Fruit fly (Drosophila melanogaster) whole organism, embryonic: ENCODE measurements around the gene CkIIalpha-i3.

Experiments used
- Awh ChIP-seq: fragments of 200-800 bp; sonication (Bioruptor generic); IDR thresholded peaks from 2 replicates; pipeline ENCODE4, ENCODE4 v1.3.6; 2022; ENCODE audit warnings: missing biosample characterization, missing genetic modification characterization
- Bteb2 ChIP-seq: fragments of 200-800 bp; sonication (Bioruptor generic); optimal IDR thresholded peaks from 2 replicates; lab custom pipeline; 2016; ENCODE audit warnings: missing biosample characterization, missing genetic modification characterization
- CG12391 ChIP-seq: fragments of 200-800 bp; sonication (Bioruptor generic); optimal IDR thresholded peaks from 3 replicates; lab custom pipeline; 2018; ENCODE audit warnings: missing biosample characterization, mild to moderate bottlenecking, missing genetic modification characterization, moderate library complexity
- CG15073 ChIP-seq: fragments of 200-800 bp; sonication (Bioruptor generic); optimal IDR thresholded peaks from 2 replicates; lab custom pipeline; 2016; ENCODE audit warnings: missing biosample characterization, missing genetic modification characterization
- CG15269 ChIP-seq: fragments of 200-800 bp; sonication (Bioruptor generic); optimal IDR thresholded peaks from 2 replicates; lab custom pipeline; 2018; ENCODE audit warnings: missing biosample characterization, mild to moderate bottlenecking, missing genetic modification characterization, moderate library complexity
- CG15514 ChIP-seq: fragments of 200-800 bp; sonication (Bioruptor generic); optimal IDR thresholded peaks from 3 replicates; lab custom pipeline; 2017; ENCODE audit warnings: missing biosample characterization, missing genetic modification characterization, mild to moderate bottlenecking, moderate library complexity, missing genetic modification reagents
- CG18011 ChIP-seq: fragments of 200-800 bp; sonication (Bioruptor generic); optimal IDR thresholded peaks from 2 replicates; lab custom pipeline; 2017; ENCODE audit warnings: missing biosample characterization, missing genetic modification characterization, mild to moderate bottlenecking, moderate library complexity, missing genotype
- CG18476 ChIP-seq: fragments of 200-800 bp; sonication (Bioruptor generic); optimal IDR thresholded peaks from 2 replicates; lab custom pipeline; 2016; ENCODE audit warnings: missing biosample characterization, mild to moderate bottlenecking, missing genetic modification characterization
- CG18764 ChIP-seq: fragments of 200-800 bp; sonication (Bioruptor generic); optimal IDR thresholded peaks from 3 replicates; lab custom pipeline; 2016; ENCODE audit warnings: missing biosample characterization, missing genetic modification characterization
- CG2120 ChIP-seq: fragments of 200-800 bp; sonication (Bioruptor generic); optimal IDR thresholded peaks from 3 replicates; lab custom pipeline; 2016; ENCODE audit warnings: missing biosample characterization, missing genetic modification characterization
- CG2129 ChIP-seq: fragments of 200-800 bp; sonication (Bioruptor generic); IDR thresholded peaks from 2 replicates; pipeline ENCODE4 v1.3.6; 2022; ENCODE audit warnings: missing biosample characterization, missing genetic modification characterization; ENCODE audit not compliant: partially characterized antibody
- CG31365 ChIP-seq: fragments of 200-800 bp; sonication (Bioruptor generic); optimal IDR thresholded peaks from 2 replicates; lab custom pipeline; 2018; ENCODE audit warnings: missing biosample characterization, mild to moderate bottlenecking, missing genetic modification characterization
- CG31441 ChIP-seq: fragments of 200-800 bp; sonication (Bioruptor generic); IDR thresholded peaks from 2 replicates; pipeline ENCODE4 v1.3.6; 2022; ENCODE audit warnings: missing biosample characterization, missing genetic modification characterization
- CG3407 ChIP-seq: fragments of 200-800 bp; sonication (Bioruptor generic); optimal IDR thresholded peaks from 2 replicates; lab custom pipeline; 2018; ENCODE audit warnings: missing biosample characterization, mild to moderate bottlenecking, missing genetic modification characterization
- CG4360 ChIP-seq: fragments of 200-800 bp; sonication (Bioruptor generic); IDR thresholded peaks from 2 replicates; pipeline ENCODE4 v1.3.6; 2022; ENCODE audit warnings: missing biosample characterization, missing genetic modification characterization
- CG4707 ChIP-seq: fragments of 200-800 bp; sonication (Bioruptor generic); optimal IDR thresholded peaks from 2 replicates; lab custom pipeline; 2018; ENCODE audit warnings: missing biosample characterization, mild to moderate bottlenecking, missing genetic modification characterization, moderate library complexity
- CG6254 ChIP-seq: fragments of 200-800 bp; sonication (Bioruptor generic); optimal IDR thresholded peaks from 3 replicates; lab custom pipeline; 2017; ENCODE audit warnings: mild to moderate bottlenecking, missing biosample characterization, missing genetic modification reagents, missing genetic modification characterization
- CG6813 ChIP-seq: fragments of 200-800 bp; sonication (Bioruptor generic); optimal IDR thresholded peaks from 2 replicates; lab custom pipeline; 2017; ENCODE audit warnings: missing biosample characterization, missing genetic modification characterization, mild to moderate bottlenecking, moderate library complexity, missing genetic modification reagents
- CG8281 ChIP-seq: fragments of 200-800 bp; sonication (Bioruptor generic); optimal IDR thresholded peaks from 2 replicates; lab custom pipeline; 2018; ENCODE audit warnings: missing biosample characterization, mild to moderate bottlenecking, missing genetic modification characterization, moderate library complexity
- CoRest ChIP-seq: fragments of 200-800 bp; sonication (Bioruptor generic); optimal IDR thresholded peaks from 3 replicates; lab custom pipeline; 2018; ENCODE audit warnings: missing biosample characterization, mild to moderate bottlenecking, missing genetic modification characterization, moderate library complexity
- Dip2 ChIP-seq: fragments of 200-800 bp; sonication (Bioruptor generic); IDR thresholded peaks from 2 replicates; pipeline ENCODE4 v1.3.6; 2022; ENCODE audit warnings: missing biosample characterization, missing genetic modification characterization
- H2.0 ChIP-seq: fragments of 200-800 bp; sonication (Bioruptor generic); IDR thresholded peaks from 2 replicates; pipeline ENCODE4 v1.3.6; 2022; ENCODE audit warnings: missing biosample characterization, missing genetic modification characterization
- HHEX ChIP-seq: fragments of 200-800 bp; sonication (Bioruptor generic); optimal IDR thresholded peaks from 3 replicates; lab custom pipeline; 2017; ENCODE audit warnings: missing biosample characterization, mild to moderate bottlenecking, missing genetic modification characterization, missing genetic modification reagents
- HLH54F ChIP-seq: fragments of 200-800 bp; sonication (Bioruptor generic); optimal IDR thresholded peaks from 3 replicates; lab custom pipeline; 2016; ENCODE audit warnings: missing biosample characterization, missing genetic modification characterization
- Hr78 ChIP-seq, 2 experiments: fragments of 200-800 bp in 1 of 2; fragments of >200 bp in 1 of 2; sonication (Bioruptor generic) in 1 of 2; optimal IDR thresholded peaks; 2 replicates each; lab custom pipeline; 2017 to 2019; ENCODE audit warnings: missing biosample characterization in 2 of 2, missing genetic modification characterization in 2 of 2, mild to moderate bottlenecking in 1 of 2, moderate library complexity in 1 of 2
- Lhr ChIP-seq: fragments of 200-800 bp; sonication (Bioruptor generic); optimal IDR thresholded peaks from 3 replicates; lab custom pipeline; 2017; ENCODE audit warnings: mild to moderate bottlenecking, missing biosample characterization, missing genetic modification reagents, missing genetic modification characterization
- MBD-R2 ChIP-seq: fragments of 200-800 bp; sonication (Bioruptor generic); IDR thresholded peaks from 2 replicates; pipeline ENCODE4 v1.3.6; 2022; ENCODE audit warnings: missing biosample characterization, missing genetic modification characterization
- Taf1 ChIP-seq: fragments of 200-800 bp; sonication (Bioruptor generic); IDR thresholded peaks from 2 replicates; pipeline ENCODE4 v1.3.6; 2022; ENCODE audit warnings: missing biosample characterization, missing genetic modification characterization
- Xbp1 ChIP-seq: fragments of 200-800 bp; sonication (Bioruptor generic); optimal IDR thresholded peaks from 3 replicates; lab custom pipeline; 2016; ENCODE audit warnings: missing biosample characterization, mild to moderate bottlenecking, missing genetic modification characterization
- YL-1 ChIP-seq: fragments of 200-800 bp; sonication (Bioruptor generic); optimal IDR thresholded peaks from 3 replicates; lab custom pipeline; 2017; ENCODE audit warnings: missing biosample characterization, mild to moderate bottlenecking, missing genetic modification characterization
- al ChIP-seq: fragments of 200-800 bp; sonication (Bioruptor generic); IDR thresholded peaks from 2 replicates; pipeline ENCODE4 v1.3.6; 2022; ENCODE audit warnings: missing biosample characterization, missing genetic modification characterization
- az2 ChIP-seq: fragments of 200-800 bp; sonication (Bioruptor generic); optimal IDR thresholded peaks from 3 replicates; lab custom pipeline; 2016; ENCODE audit warnings: missing biosample characterization, missing genetic modification characterization
- bab2 ChIP-seq: fragments of 200-800 bp; sonication (Bioruptor generic); optimal IDR thresholded peaks from 2 replicates; lab custom pipeline; 2016; ENCODE audit warnings: missing biosample characterization, missing genetic modification characterization
- dmrt11E ChIP-seq: fragments of 200-800 bp; sonication (Bioruptor generic); optimal IDR thresholded peaks from 3 replicates; lab custom pipeline; 2018; ENCODE audit warnings: missing biosample characterization, mild to moderate bottlenecking, missing genetic modification characterization, moderate library complexity
- emc ChIP-seq: fragments of 200-800 bp; sonication (Bioruptor generic); optimal IDR thresholded peaks from 2 replicates; lab custom pipeline; 2016; ENCODE audit warnings: missing biosample characterization, missing genetic modification characterization
- en ChIP-seq: fragments of 200-800 bp; sonication (Bioruptor generic); optimal IDR thresholded peaks from 2 replicates; lab custom pipeline; 2016; ENCODE audit warnings: missing biosample characterization, missing genetic modification characterization
- eyg ChIP-seq: fragments of 200-800 bp; sonication (Bioruptor generic); optimal IDR thresholded peaks from 3 replicates; lab custom pipeline; 2016; ENCODE audit warnings: missing biosample characterization, missing genetic modification characterization
- gsb ChIP-seq: fragments of 200-800 bp; sonication (Bioruptor generic); IDR thresholded peaks from 2 replicates; pipeline ENCODE4 v1.3.6; 2022; ENCODE audit warnings: missing biosample characterization, missing genetic modification characterization
- gsb-n ChIP-seq: fragments of 200-800 bp; sonication (Bioruptor generic); optimal IDR thresholded peaks from 3 replicates; lab custom pipeline; 2018; ENCODE audit warnings: missing biosample characterization, mild to moderate bottlenecking, missing genetic modification characterization
- kah ChIP-seq: fragments of 200-800 bp; sonication (Bioruptor generic); optimal IDR thresholded peaks from 2 replicates; lab custom pipeline; 2018; ENCODE audit warnings: missing biosample characterization, mild to moderate bottlenecking, missing genetic modification characterization
- maf-S ChIP-seq: fragments of 200-800 bp; sonication (Bioruptor generic); optimal IDR thresholded peaks from 2 replicates; lab custom pipeline; 2016; ENCODE audit warnings: missing biosample characterization, missing genetic modification characterization
- nau ChIP-seq: fragments of 200-800 bp; sonication (Bioruptor generic); optimal IDR thresholded peaks from 3 replicates; lab custom pipeline; 2017; ENCODE audit warnings: missing biosample characterization, mild to moderate bottlenecking, missing genetic modification characterization, missing genetic modification reagents
- slbo ChIP-seq: fragments of 200-800 bp; sonication (Bioruptor generic); IDR thresholded peaks from 2 replicates; pipeline ENCODE4 v1.3.6; 2022; ENCODE audit warnings: missing biosample characterization, missing genetic modification characterization
- sug ChIP-seq: fragments of 200-800 bp; optimal IDR thresholded peaks from 2 replicates; lab custom pipeline; 2019; ENCODE audit warnings: missing biosample characterization, mild to moderate bottlenecking, missing genetic modification characterization, moderate library complexity
- tgo ChIP-seq: fragments of 200-800 bp; sonication (Bioruptor generic); IDR thresholded peaks from 3 replicates; pipeline ENCODE4 v1.3.6; 2022; ENCODE audit warnings: missing biosample characterization, missing genetic modification characterization
- toy ChIP-seq: fragments of 200-800 bp; sonication (Bioruptor generic); IDR thresholded peaks from 2 replicates; pipeline ENCODE4 v1.3.6; 2022; ENCODE audit warnings: missing biosample characterization, missing genetic modification characterization
- trem ChIP-seq: fragments of 200-800 bp; optimal IDR thresholded peaks from 3 replicates; lab custom pipeline; 2019; ENCODE audit warnings: missing biosample characterization, mild to moderate bottlenecking, missing genetic modification characterization, moderate library complexity
- wek ChIP-seq: fragments of 200-800 bp; sonication (Bioruptor generic); optimal IDR thresholded peaks from 3 replicates; lab custom pipeline; 2018; ENCODE audit warnings: missing biosample characterization, mild to moderate bottlenecking, missing genetic modification characterization, moderate library complexity

The CkIIalpha-i3 gene

dm6 chr3L:700160-700917 lies 10.1 kb downstream of the CkIIalpha-i3 start (continued):
- TF ChIP-seq bab2 (GFP tag; lab: Kevin White, UChicago) (peak; percentile 7), wek (GFP tag; lab: Kevin White, UChicago) (no peak), CG6254 (GFP tag; lab: Kevin White, UChicago) (peak; percentile 60), H2.0 (GFP tag; lab: Robert Waterston, UW) (peak; percentile 14; the same call in 1 of the 2 replicates), CoRest (tag; lab: Kevin White, UChicago) (peak; percentile 58), MBD-R2 (GFP tag; lab: Robert Waterston, UW) (peak; percentile 9; the same call in 1 of the 2 replicates), CG31441 (GFP tag; lab: Robert Waterston, UW) (peak; percentile 73), Bteb2 (GFP tag; lab: Kevin White, UChicago) (peak; percentile 1), HHEX (GFP tag; lab: Kevin White, UChicago) (peak; percentile 61), Xbp1 (GFP tag; lab: Kevin White, UChicago) (peak; percentile 60), CG6813 (GFP tag; lab: Kevin White, UChicago) (peak; percentile 21), en (GFP tag; lab: Kevin White, UChicago) (peak; percentile 49), YL-1 (peak; percentile 19), eyg (GFP tag; lab: Kevin White, UChicago) (peak; percentile 9), toy (no peak), nau (GFP tag; lab: Kevin White, UChicago) (peak; percentile 74), CG8281 (tag; lab: Kevin White, UChicago) (peak; percentile 6), CG2129 (GFP tag; lab: Robert Waterston, UW) (no peak), Dip2 (no peak), gsb-n (tag; lab: Kevin White, UChicago) (peak; percentile 34), kah (peak; percentile 46), HLH54F (GFP tag; lab: Kevin White, UChicago) (no peak), CG4707 (GFP tag; lab: Kevin White, UChicago) (peak; percentile 37), CG15269 (peak; percentile 76), sug (tag; lab: Kevin White, UChicago) (peak; percentile 27), trem (tag; lab: Kevin White, UChicago) (peak; percentile 29), gsb (no peak), Lhr (GFP tag; lab: Kevin White, UChicago) (peak; percentile 5), CG18011 (GFP tag; lab: Kevin White, UChicago) (peak; percentile 75), Awh (GFP tag; lab: Robert Waterston, UW) (peak; percentile 43; the same call in 1 of the 2 replicates), CG2120 (GFP tag; lab: Kevin White, UChicago) (peak; percentile 69), Hr78 (GFP tag; optimal IDR thresholded peaks at IDR 0.05; lab: Kevin White, UChicago) (peak in 1 of 2 experiments; percentile 79), Taf1 (GFP tag; lab: Robert Waterston, UW) (0 out of 2 replicates have a peak, but pooled peaks have one; percentile 13), CG4360 (GFP tag; lab: Robert Waterston, UW) (no peak), CG31365 (tag; lab: Kevin White, UChicago) (peak; percentile 42), dmrt11E (tag; lab: Kevin White, UChicago) (peak; percentile 22), CG15514 (GFP tag; lab: Kevin White, UChicago) (peak; percentile 50), tgo (GFP tag; lab: Robert Waterston, UW) (peak; percentile 38; the same call in 1 of the 3 replicates), emc (GFP tag; lab: Kevin White, UChicago) (no peak), CG12391 (tag; lab: Kevin White, UChicago) (peak; percentile 71), CG3407 (no peak), CG18764 (GFP tag; lab: Kevin White, UChicago) (peak; percentile 52), CG18476 (GFP tag; lab: Kevin White, UChicago) (peak; percentile 27), CG15073 (GFP tag; lab: Kevin White, UChicago) (no peak), maf-S (GFP tag; lab: Kevin White, UChicago) (peak; percentile 14), al (GFP tag; lab: Robert Waterston, UW) (peak; percentile 35; the same call in 1 of the 2 replicates), az2 (GFP tag; lab: Kevin White, UChicago) (peak; percentile 42), slbo (GFP tag; lab: Robert Waterston, UW) (peak; percentile 47)
